Worm (Caenorhabditis elegans): ENCODE results near the gene F07F6.1.

The F07F6.1 gene

ce11 chrII:5416204-5416764, 21.4 kb upstream of the F07F6.1 start, which contains the start of gene EEED8.2:
TSS of gene EEED8.2 (plus strand) at chrII:5416714.
- TF ChIP-seq unc-130 (GFP tag; optimal IDR thresholded peaks at IDR 0.05) = no peak
- TF ChIP-seq unc-62 (GFP tag; optimal IDR thresholded peaks at IDR 0.05 in 1 of 2) = peak in 1 of 2 experiments; percentile 90
- no peak for TF ChIP-seq unc-62 (tag; optimal IDR thresholded peaks at IDR 0.05)
- TF ChIP-seq pqm-1 (tag; optimal IDR thresholded peaks at IDR 0.05) = no peak

- TF ChIP-seq snpc-4 (tag; optimal IDR thresholded peaks at IDR 0.05) (no peak), saeg-2 (GFP tag; IDR thresholded peaks at IDR 0.05) (no peak), ceh-32 (tag; optimal IDR thresholded peaks at IDR 0.05; ENCODE audit: poor library complexity) (no peak)
Observed at ce11 chrII:5417905-5418304, 19.8 kb upstream of the F07F6.1 start.

ce11 chrII:5418317-5418716, 19.4 kb upstream of the F07F6.1 start:
- no peak for TF ChIP-seq ztf-11 (tag; optimal IDR thresholded peaks at IDR 0.05)
- TF ChIP-seq daf-8 (GFP tag; IDR thresholded peaks at IDR 0.05) = no peak
- no peak for TF ChIP-seq hlh-11 (tag; optimal IDR thresholded peaks at IDR 0.05)
- TF ChIP-seq F37D6.2 (tag; optimal IDR thresholded peaks at IDR 0.05) = no peak
- no peak for TF ChIP-seq egl-27 (tag; optimal IDR thresholded peaks at IDR 0.05)
- TF ChIP-seq nhr-28 (tag; optimal IDR thresholded peaks at IDR 0.05) = no peak
- TF ChIP-seq ama-1 (optimal IDR thresholded peaks at IDR 0.05) = no peak
- no peak for TF ChIP-seq lin-38 (GFP tag; IDR thresholded peaks at IDR 0.05)
- TF ChIP-seq zfp-3 (GFP tag; conservative IDR thresholded peaks at IDR 0.05) = no peak
- no peak for TF ChIP-seq arid-1 (GFP tag; conservative IDR thresholded peaks at IDR 0.05)
- TF ChIP-seq lin-15B (tag; optimal IDR thresholded peaks at IDR 0.05) = no peak
- TF ChIP-seq Y75B8A.6 (GFP tag; IDR thresholded peaks at IDR 0.05) = no peak
- no peak for TF ChIP-seq dmd-8 (GFP tag; IDR thresholded peaks at IDR 0.05)
- no peak for TF ChIP-seq dmd-9 (GFP tag; IDR thresholded peaks at IDR 0.05)
- TF ChIP-seq D1046.2 (GFP tag; IDR thresholded peaks at IDR 0.05) = no peak
- TF ChIP-seq nhr-25 (tag; optimal IDR thresholded peaks at IDR 0.05; ENCODE audit: borderline replicate concordance, insufficient read depth) = no peak
- no peak for TF ChIP-seq tag-97 (GFP tag; IDR thresholded peaks at IDR 0.05)
- TF ChIP-seq unc-130 (GFP tag; optimal IDR thresholded peaks at IDR 0.05) = no peak
- TF ChIP-seq egl-43 (GFP tag; IDR thresholded peaks at IDR 0.05) = no peak

ce11 chrII:5418929-5419328, 18.8 kb upstream of the F07F6.1 start, which contains the start of gene EEED8.15:
TSS of gene EEED8.15 (plus strand) at chrII:5419229.
- TF ChIP-seq dpl-1 (GFP tag; optimal IDR thresholded peaks at IDR 0.05) = no peak
- TF ChIP-seq unc-62 (GFP tag; optimal IDR thresholded peaks at IDR 0.05 in 1 of 2) = peak in 1 of 2 experiments; percentile 57
- TF ChIP-seq unc-62 (tag; optimal IDR thresholded peaks at IDR 0.05) = no peak

- TF ChIP-seq arid-1 (GFP tag; conservative IDR thresholded peaks at IDR 0.05) (no peak), F49E8.2 (tag; optimal IDR thresholded peaks at IDR 0.05; ENCODE audit: borderline replicate concordance) (peak; percentile 41), ceh-28 (tag; optimal IDR thresholded peaks at IDR 0.05) (no peak), F10B5.3 (tag; optimal IDR thresholded peaks at IDR 0.05) (no peak), lsy-2 (tag; optimal IDR thresholded peaks at IDR 0.05) (peak in 1 of 2 experiments; percentile 92), daf-19 (GFP tag; conservative IDR thresholded peaks at IDR 0.05) (no peak), dpl-1 (GFP tag; optimal IDR thresholded peaks at IDR 0.05) (peak; percentile 45), lin-38 (GFP tag; IDR thresholded peaks at IDR 0.05) (peak; percentile 94), Y48G9A.11 (GFP tag; IDR thresholded peaks at IDR 0.05) (0 out of 2 replicates have a peak, but pooled peaks have one; percentile 56), unc-130 (GFP tag; optimal IDR thresholded peaks at IDR 0.05) (peak; percentile 53), fos-1 (tag; optimal IDR thresholded peaks at IDR 0.05) (no peak), aha-1 (tag) (peak; percentile 59)
Observed at ce11 chrII:5420947-5421614, 16.6 kb upstream of the F07F6.1 start, which contains the start of gene tofu-6. TSS of gene tofu-6 (plus strand) at chrII:5421248.
